Worm (Caenorhabditis elegans) whole organism, L1 larva: Measurements from ENCODE around the gene msp-3.

Experiments
- aha-1 ChIP-seq: fragments of 150-350 bp; optimal IDR thresholded peaks from 2 replicates; lab custom pipeline; 2014; ENCODE audit warnings: missing biosample characterization, missing genetic modification characterization
- fos-1 ChIP-seq: fragments of 150-350 bp; optimal IDR thresholded peaks from 2 replicates; lab custom pipeline; 2014; ENCODE audit warnings: missing biosample characterization, missing genetic modification characterization
- nhr-19 ChIP-seq: fragments of 200-800 bp; sonication (Bioruptor generic); conservative IDR thresholded peaks from 2 replicates; pipeline ENCODE4 v1.3.6; 2022; ENCODE audit warnings: missing genetic modification characterization, missing compliant biosample characterization
- snpc-4 ChIP-seq: fragments of 150-350 bp; optimal IDR thresholded peaks from 2 replicates; lab custom pipeline; 2014; ENCODE audit warnings: missing biosample characterization, missing genetic modification characterization

- TF ChIP-seq fos-1 (tag; lab: Kevin White, UChicago) (no peak), snpc-4 (tag; lab: Kevin White, UChicago) (no peak), nhr-19 (GFP tag; lab: Robert Waterston, UW) (no peak), aha-1 (tag; lab: Kevin White, UChicago) (no peak)
These were observed 32.9 kb downstream of the msp-3 start, which contains the start of gene C27D9.1 for ce11 chrII:4753133-4753532.
